Fruit fly (Drosophila melanogaster) whole organism: ENCODE measurements around the gene Eip63E.

Source experiments
- CG8478 ChIP-seq: fragments of >200 bp; optimal IDR thresholded peaks from 2 replicates; lab custom pipeline; 2018; ENCODE audit warnings: inconsistent platforms
- Dll ChIP-seq: fragments of >200 bp; optimal IDR thresholded peaks from 2 replicates; lab custom pipeline; 2017
- EcR ChIP-seq, 2 experiments: fragments of >200 bp; optimal IDR thresholded peaks; 2 replicates each; lab custom pipeline; 2017; ENCODE audit warnings: missing biosample characterization in 2 of 2, missing genetic modification characterization in 2 of 2, missing genetic modification reagents in 2 of 2
- pan ChIP-seq: fragments of >200 bp; optimal IDR thresholded peaks from 2 replicates; lab custom pipeline; 2017
- psq ChIP-seq: fragments of >200 bp; optimal IDR thresholded peaks from 2 replicates; lab custom pipeline; 2017

DNA sequence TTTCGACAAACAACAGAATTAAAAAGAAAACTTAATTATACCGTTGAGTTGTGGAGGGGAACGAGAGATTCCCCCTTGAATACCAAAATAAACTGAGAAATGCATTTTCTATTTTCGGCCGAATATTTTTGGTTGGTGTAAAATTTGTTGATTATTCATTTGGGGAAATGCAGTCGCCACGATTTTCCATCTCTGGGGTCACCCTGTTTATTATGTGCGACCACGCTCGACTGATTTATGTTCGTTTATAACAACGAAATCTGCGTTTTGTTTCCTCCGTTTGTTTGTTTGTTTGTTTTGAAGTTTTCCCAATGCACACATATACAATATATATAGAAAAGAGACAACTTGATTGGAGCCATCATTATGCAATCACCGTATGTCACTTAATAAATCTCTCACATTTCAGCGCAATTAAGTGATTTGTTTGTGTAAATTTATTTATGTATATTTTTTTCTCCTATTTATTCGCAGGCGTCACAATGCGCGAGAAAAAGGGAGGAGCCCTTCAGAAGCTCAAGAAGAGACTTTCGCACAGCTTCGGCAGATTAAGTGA lies 36.8 kb downstream of the Eip63E start:
- TF ChIP-seq pan (lab: Kevin White, UChicago) (no peak), psq (lab: Kevin White, UChicago) (no peak), EcR (GFP tag; optimal IDR thresholded peaks at IDR 0.05; lab: Kevin White, UChicago) (no peak), CG8478 (lab: Kevin White, UChicago) (no peak), Dll (lab: Kevin White, UChicago) (no peak)
